Fruit fly (Drosophila melanogaster) whole organism, wandering third instar larva: ENCODE data around the gene Ser7.

Experiments
- CG9705 ChIP-seq: fragments of 200-800 bp; sonication (Bioruptor generic); optimal IDR thresholded peaks from 2 replicates; lab custom pipeline; 2018; ENCODE audit warnings: missing biosample characterization, mild to moderate bottlenecking, missing genetic modification characterization
- HLH106 ChIP-seq: fragments of 200-800 bp; optimal IDR thresholded peaks from 3 replicates; lab custom pipeline; 2019; ENCODE audit warnings: missing biosample characterization, mild to moderate bottlenecking, missing genetic modification characterization, moderate library complexity
- Hr78 ChIP-seq: fragments of >200 bp; optimal IDR thresholded peaks from 2 replicates; lab custom pipeline; 2017; ENCODE audit warnings: missing biosample characterization, missing genetic modification characterization
- Mio ChIP-seq: sonication (Bioruptor generic); optimal IDR thresholded peaks from 2 replicates; lab custom pipeline; 2016; ENCODE audit warnings: missing biosample characterization, missing genetic modification characterization
- Myc ChIP-seq: fragments of >200 bp; optimal IDR thresholded peaks from 2 replicates; lab custom pipeline; 2017
- dmrt93B ChIP-seq: fragments of 200-800 bp; sonication (Bioruptor generic); optimal IDR thresholded peaks from 2 replicates; lab custom pipeline; 2018; ENCODE audit warnings: missing biosample characterization, mild to moderate bottlenecking, missing genetic modification characterization
- h ChIP-seq: fragments of 200-800 bp; sonication (Bioruptor generic); optimal IDR thresholded peaks from 3 replicates; lab custom pipeline; 2016; ENCODE audit warnings: missing biosample characterization, mild to moderate bottlenecking, missing genetic modification characterization
- psq ChIP-seq: fragments of 200-800 bp; sonication (Bioruptor generic); optimal IDR thresholded peaks from 3 replicates; lab custom pipeline; 2017; ENCODE audit warnings: missing biosample characterization, mild to moderate bottlenecking, missing genetic modification characterization, moderate library complexity
- sage ChIP-seq: fragments of 200-800 bp; sonication (Bioruptor generic); optimal IDR thresholded peaks from 2 replicates; lab custom pipeline; 2016; ENCODE audit warnings: missing biosample characterization, mild to moderate bottlenecking, missing genetic modification characterization
- tai ChIP-seq: sonication (Bioruptor generic); optimal IDR thresholded peaks from 2 replicates; lab custom pipeline; 2016; ENCODE audit warnings: missing biosample characterization, missing genetic modification characterization
- usp ChIP-seq: fragments of >200 bp; optimal IDR thresholded peaks from 2 replicates; lab custom pipeline; 2017; ENCODE audit warnings: missing biosample characterization, missing genetic modification characterization

- no peak for TF ChIP-seq Mio (GFP tag; lab: Kevin White, UChicago)
- no peak for TF ChIP-seq h (GFP tag; lab: Kevin White, UChicago)
- TF ChIP-seq usp (GFP tag; lab: Kevin White, UChicago) = no peak
- no peak for TF ChIP-seq Hr78 (GFP tag; lab: Kevin White, UChicago)
- TF ChIP-seq HLH106 = no peak
- TF ChIP-seq psq (GFP tag; lab: Kevin White, UChicago) = no peak
- no peak for TF ChIP-seq dmrt93B (GFP tag; lab: Kevin White, UChicago)
- TF ChIP-seq sage (GFP tag; lab: Kevin White, UChicago) = no peak
- no peak for TF ChIP-seq CG9705
- TF ChIP-seq tai (GFP tag; lab: Kevin White, UChicago) = no peak
- no peak for TF ChIP-seq Myc (lab: Kevin White, UChicago)
Observed at dm6 chrX:9833028-9833427, 32.0 kb upstream of the Ser7 start.
